Worm (Caenorhabditis elegans): ENCODE data around the gene lgc-8.

- no peak for TF ChIP-seq mdl-1 (tag; optimal IDR thresholded peaks at IDR 0.05)
- no peak for TF ChIP-seq snpc-4 (tag; optimal IDR thresholded peaks at IDR 0.05)
- no peak for TF ChIP-seq ceh-8 (GFP tag; optimal IDR thresholded peaks at IDR 0.05)
- TF ChIP-seq aha-1 (tag; optimal IDR thresholded peaks at IDR 0.05): no peak
- TF ChIP-seq C34B4.2 (tag; optimal IDR thresholded peaks at IDR 0.05): no peak
- TF ChIP-seq fos-1 (tag; optimal IDR thresholded peaks at IDR 0.05): no peak
- no peak for TF ChIP-seq nhr-11 (tag; optimal IDR thresholded peaks at IDR 0.05)
- no peak for TF ChIP-seq dsc-1 (tag; optimal IDR thresholded peaks at IDR 0.05)
- TF ChIP-seq nhr-28 (tag; optimal IDR thresholded peaks at IDR 0.05): no peak
- no peak for TF ChIP-seq nhr-76 (tag; optimal IDR thresholded peaks at IDR 0.05)
Observed at ce11 chrIV:14763938-14764718, 48.5 kb downstream of the lgc-8 start.

Measured in whole organism, L1 larva.